Fruit fly (Drosophila melanogaster): Measurements from ENCODE around the gene fru.

Gene fru

dm6 chr3R:18422446-18422845 is 122.9 kb downstream of the fru start:
- TF ChIP-seq psq (optimal IDR thresholded peaks at IDR 0.05) (no peak), Dll (optimal IDR thresholded peaks at IDR 0.05) (no peak), EcR (GFP tag; optimal IDR thresholded peaks at IDR 0.05) (no peak), pan (optimal IDR thresholded peaks at IDR 0.05) (no peak), CG8478 (optimal IDR thresholded peaks at IDR 0.05) (no peak), usp (GFP tag; optimal IDR thresholded peaks at IDR 0.05) (no peak)

dm6 chr3R:18412279-18413214 is 132.8 kb downstream of the fru start, which contains the start of gene CG31122:
TSS of gene CG31122 (minus strand) at chr3R:18412874.
- peak; percentile 38 for TF ChIP-seq CG8478 (optimal IDR thresholded peaks at IDR 0.05)
- no peak for TF ChIP-seq usp (GFP tag; optimal IDR thresholded peaks at IDR 0.05)

dm6 chr3R:18411205-18411749 is 134.1 kb downstream of the fru start, which contains the start of gene CG10864:
TSS of gene CG10864 (minus strand) at chr3R:18411631.
- no peak for TF ChIP-seq CG8478 (optimal IDR thresholded peaks at IDR 0.05)
- TF ChIP-seq Dll (optimal IDR thresholded peaks at IDR 0.05) = no peak
- no peak for TF ChIP-seq EcR (GFP tag; optimal IDR thresholded peaks at IDR 0.05)

DNA sequence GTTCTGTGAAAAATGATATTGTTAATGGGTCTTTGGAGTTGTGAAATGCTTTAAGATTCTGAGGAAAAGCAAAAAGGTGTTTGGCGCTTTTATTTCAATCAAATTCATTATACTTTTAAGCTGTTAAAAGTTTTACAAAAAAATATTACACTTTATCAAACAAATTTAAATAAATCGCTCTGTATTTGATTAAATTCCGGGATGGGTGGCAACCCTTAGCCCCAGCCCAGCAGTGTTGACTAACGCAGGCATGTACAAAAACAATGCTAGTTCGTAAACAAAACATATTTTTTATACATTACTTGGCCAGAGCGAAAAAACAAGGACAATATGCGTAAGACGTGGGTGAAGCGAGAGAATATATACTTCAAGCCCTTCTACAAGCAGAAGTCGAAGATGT is 140.7 kb downstream of the fru start, which contains the start of gene CG7685:
CG7685 (plus strand) TSS at position 228 of the 400 bp plus-strand sequence.
- no peak for TF ChIP-seq Dll (optimal IDR thresholded peaks at IDR 0.05)
- no peak for TF ChIP-seq psq (optimal IDR thresholded peaks at IDR 0.05)
- TF ChIP-seq usp (GFP tag; optimal IDR thresholded peaks at IDR 0.05) = no peak
- TF ChIP-seq EcR (GFP tag; optimal IDR thresholded peaks at IDR 0.05) = no peak
- no peak for TF ChIP-seq CG8478 (optimal IDR thresholded peaks at IDR 0.05)
- no peak for TF ChIP-seq pan (optimal IDR thresholded peaks at IDR 0.05)

DNA sequence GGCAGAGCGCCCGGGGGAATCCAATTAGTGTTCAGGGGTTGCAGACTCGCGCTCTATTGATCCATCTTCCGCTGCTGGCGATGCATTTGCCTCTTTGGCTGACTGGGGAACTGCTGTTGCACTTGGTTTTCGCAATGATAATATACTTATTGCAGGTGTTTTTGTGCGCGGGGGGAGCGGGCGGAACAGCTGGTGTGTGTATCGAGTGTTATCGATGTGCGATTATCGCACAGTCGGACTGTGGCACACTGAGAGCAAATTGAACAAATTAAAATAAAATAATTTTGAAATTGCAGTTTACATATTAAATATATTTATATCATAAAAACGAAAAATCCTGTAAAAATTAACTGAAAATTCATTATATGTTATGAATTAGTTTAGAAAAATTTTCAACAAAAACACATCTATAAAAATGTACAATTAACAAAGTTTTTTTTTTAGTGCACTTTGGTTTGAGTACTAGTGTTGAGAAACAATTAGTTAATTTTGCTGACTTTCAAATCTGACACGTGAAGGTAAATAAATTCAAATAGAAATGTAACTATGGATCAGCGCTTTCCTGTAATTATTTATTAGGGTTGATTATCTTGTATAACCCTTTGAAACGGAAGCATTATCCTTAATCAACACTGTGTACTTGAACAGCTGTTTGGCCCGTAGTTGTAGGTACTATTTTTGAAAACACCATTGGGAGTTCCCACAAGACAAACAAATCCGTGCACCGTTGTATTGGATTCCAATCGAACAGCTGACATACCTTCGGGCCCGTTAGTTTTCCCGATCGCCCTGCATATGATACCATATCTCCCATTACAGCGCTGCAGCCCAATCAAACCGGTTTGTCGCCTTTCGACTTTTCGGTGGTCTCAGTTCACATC is 142.6 kb downstream of the fru start, which contains the start of the genes Wdr37 and koko:
Wdr37 (minus strand) TSS at position 168 of the 881 bp plus-strand sequence.
koko (plus strand) TSS at position 478 of the 881 bp plus-strand sequence.
- no peak for TF ChIP-seq Dll (optimal IDR thresholded peaks at IDR 0.05)
- TF ChIP-seq usp (GFP tag; optimal IDR thresholded peaks at IDR 0.05) = no peak
- TF ChIP-seq CG8478 (optimal IDR thresholded peaks at IDR 0.05) = no peak
- TF ChIP-seq EcR (GFP tag; optimal IDR thresholded peaks at IDR 0.05) = no peak
- no peak for TF ChIP-seq pan (optimal IDR thresholded peaks at IDR 0.05)
- TF ChIP-seq psq (optimal IDR thresholded peaks at IDR 0.05) = no peak

DNA sequence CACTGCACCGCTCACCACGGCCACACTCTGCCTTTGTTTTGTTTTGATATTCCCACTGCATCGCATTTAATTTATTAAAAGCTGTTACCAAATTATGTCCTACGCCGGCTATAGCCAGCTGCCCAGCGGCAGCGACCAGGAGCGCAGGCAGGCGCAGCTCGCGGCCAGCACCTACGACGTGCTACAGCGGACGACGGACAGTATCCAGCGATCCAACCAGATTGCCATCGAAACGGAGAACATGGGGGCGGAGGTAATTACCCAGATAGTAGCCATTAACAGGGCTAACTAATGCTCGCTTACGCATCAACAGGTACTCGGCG is 145.7 kb downstream of the fru start:
- no peak for TF ChIP-seq Dll (optimal IDR thresholded peaks at IDR 0.05)
- TF ChIP-seq pan (optimal IDR thresholded peaks at IDR 0.05) = no peak
- TF ChIP-seq CG8478 (optimal IDR thresholded peaks at IDR 0.05) = no peak
- no peak for TF ChIP-seq usp (GFP tag; optimal IDR thresholded peaks at IDR 0.05)
- TF ChIP-seq psq (optimal IDR thresholded peaks at IDR 0.05) = no peak
- TF ChIP-seq EcR (GFP tag; optimal IDR thresholded peaks at IDR 0.05) = no peak

dm6 chr3R:18398954-18399697 is 146.3 kb downstream of the fru start, which contains the start of gene Vha100-2:
TSS of gene Vha100-2 (minus strand) at chr3R:18399169.
- TF ChIP-seq CG8478 (optimal IDR thresholded peaks at IDR 0.05) (no peak), psq (optimal IDR thresholded peaks at IDR 0.05) (no peak), EcR (GFP tag; optimal IDR thresholded peaks at IDR 0.05) (no peak), Dll (optimal IDR thresholded peaks at IDR 0.05) (peak; percentile 22), pan (optimal IDR thresholded peaks at IDR 0.05) (peak; percentile 63), usp (GFP tag; optimal IDR thresholded peaks at IDR 0.05) (no peak)

DNA sequence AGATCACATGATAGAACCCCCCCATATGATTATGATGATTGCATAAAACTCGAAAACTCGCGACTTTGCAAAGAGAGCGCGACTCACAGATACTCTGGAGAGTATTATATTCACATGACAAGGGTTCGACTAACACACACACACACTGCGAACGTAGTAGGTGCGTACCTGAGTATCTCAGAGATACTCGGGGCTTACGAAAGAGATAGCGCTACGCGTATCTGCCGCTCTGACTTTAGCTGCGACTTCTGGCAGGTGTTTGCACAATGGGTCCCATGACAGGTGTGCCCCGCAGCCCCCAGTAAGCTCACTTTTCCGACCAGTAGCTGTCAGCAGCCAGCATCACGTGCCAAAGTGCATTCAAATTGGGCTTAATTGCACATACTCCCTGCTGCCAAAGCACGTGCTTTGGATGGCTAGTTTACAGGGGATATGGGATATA is 146.9 kb downstream of the fru start:
- TF ChIP-seq Dll (optimal IDR thresholded peaks at IDR 0.05) (peak; percentile 64), pan (optimal IDR thresholded peaks at IDR 0.05) (no peak), EcR (GFP tag; optimal IDR thresholded peaks at IDR 0.05) (no peak)

- TF ChIP-seq psq (optimal IDR thresholded peaks at IDR 0.05) = no peak
- TF ChIP-seq Dll (optimal IDR thresholded peaks at IDR 0.05) = no peak
- TF ChIP-seq usp (GFP tag; optimal IDR thresholded peaks at IDR 0.05) = no peak
- no peak for TF ChIP-seq pan (optimal IDR thresholded peaks at IDR 0.05)
- no peak for TF ChIP-seq CG8478 (optimal IDR thresholded peaks at IDR 0.05)
- TF ChIP-seq EcR (GFP tag; optimal IDR thresholded peaks at IDR 0.05) = no peak
These were observed 147.5 kb downstream of the fru start for dm6 chr3R:18397834-18398378.

DNA sequence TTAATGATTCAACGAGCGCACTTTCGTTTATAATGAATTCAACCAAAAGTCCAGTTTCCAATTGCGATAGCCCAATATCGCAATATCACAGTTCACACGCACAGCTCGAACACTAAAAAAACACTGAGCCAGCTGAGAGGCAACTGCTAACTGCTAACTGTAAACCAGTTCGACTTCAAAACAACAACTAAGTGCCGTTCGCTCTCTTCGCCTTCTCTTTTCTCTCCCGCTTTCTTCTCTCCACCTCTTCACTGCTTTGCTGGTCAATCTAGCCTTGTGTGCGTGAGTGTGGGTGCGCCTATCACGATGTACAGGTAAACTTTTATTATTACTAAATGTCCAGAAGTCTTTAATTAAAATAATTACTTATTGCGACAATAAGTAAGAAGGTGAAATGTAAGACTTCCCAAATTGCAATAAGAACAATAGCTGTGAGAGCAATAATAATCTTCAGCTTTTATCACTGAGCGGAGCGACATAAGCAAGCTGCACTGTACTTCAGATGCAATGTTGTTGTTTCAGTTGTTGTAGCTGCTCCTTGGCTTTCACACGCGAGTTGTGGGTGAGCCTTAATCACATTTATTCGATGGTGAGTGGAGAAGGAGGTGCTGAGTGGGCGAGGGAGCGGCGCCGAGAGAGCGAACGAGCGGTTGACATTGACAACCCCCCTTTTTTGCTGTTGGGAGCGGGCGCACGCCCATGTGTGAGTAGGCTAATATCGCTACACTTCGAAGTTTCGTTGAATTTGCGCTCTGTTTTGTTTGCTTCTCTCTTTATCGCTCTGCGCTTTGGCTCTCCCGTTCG is 148.4 kb downstream of the fru start, which contains the start of gene Vti1b:
Vti1b (plus strand) TSS at position 195 of the 804 bp plus-strand sequence.
- TF ChIP-seq psq (optimal IDR thresholded peaks at IDR 0.05) = no peak
- TF ChIP-seq usp (GFP tag; optimal IDR thresholded peaks at IDR 0.05) = no peak
- TF ChIP-seq Dll (optimal IDR thresholded peaks at IDR 0.05) = peak; percentile 89
- TF ChIP-seq pan (optimal IDR thresholded peaks at IDR 0.05) = no peak
- TF ChIP-seq CG8478 (optimal IDR thresholded peaks at IDR 0.05) = no peak
- TF ChIP-seq EcR (GFP tag; optimal IDR thresholded peaks at IDR 0.05) = no peak

Measured in whole organism.